Fruit fly (Drosophila melanogaster) whole organism, embryonic: ENCODE results near the gene Alg12.

Source experiments
- Blimp-1 ChIP-seq: fragments of 200-800 bp; sonication (Bioruptor generic); optimal IDR thresholded peaks from 3 replicates; lab custom pipeline; 2018; ENCODE audit warnings: missing biosample characterization, missing genetic modification characterization, mild to moderate bottlenecking, moderate library complexity, missing genetic modification reagents
- CG12071 ChIP-seq: fragments of 200-800 bp; sonication (Bioruptor generic); optimal IDR thresholded peaks from 3 replicates; lab custom pipeline; 2018; ENCODE audit warnings: missing biosample characterization, mild to moderate bottlenecking, missing genetic modification characterization
- CG12659 ChIP-seq: fragments of 200-800 bp; sonication (Bioruptor generic); optimal IDR thresholded peaks from 3 replicates; lab custom pipeline; 2017; ENCODE audit warnings: mild to moderate bottlenecking, missing biosample characterization, missing genetic modification reagents, missing genetic modification characterization
- CG12769 ChIP-seq: fragments of 200-800 bp; sonication (Bioruptor generic); optimal IDR thresholded peaks from 2 replicates; lab custom pipeline; 2019; ENCODE audit warnings: missing biosample characterization, mild to moderate bottlenecking, missing genetic modification characterization, moderate library complexity
- CG12942 ChIP-seq: fragments of 200-800 bp; sonication (Bioruptor generic); optimal IDR thresholded peaks from 3 replicates; lab custom pipeline; 2016; ENCODE audit warnings: missing biosample characterization, missing genetic modification characterization
- CG2889 ChIP-seq: fragments of 200-800 bp; sonication (Bioruptor generic); IDR thresholded peaks from 3 replicates; pipeline ENCODE4 v1.3.6; 2022; ENCODE audit warnings: missing biosample characterization, missing genetic modification characterization
- CG31388 ChIP-seq: fragments of 200-800 bp; sonication (Bioruptor generic); optimal IDR thresholded peaks from 2 replicates; lab custom pipeline; 2016; ENCODE audit warnings: missing biosample characterization, missing genetic modification characterization
- CG3726 ChIP-seq: fragments of 200-800 bp; sonication (Bioruptor generic); IDR thresholded peaks from 3 replicates; pipeline ENCODE4, ENCODE4 v1.3.6; 2022; ENCODE audit warnings: missing biosample characterization, missing genetic modification characterization
- CG5953 ChIP-seq: fragments of 200-800 bp; sonication (Bioruptor generic); IDR thresholded peaks from 2 replicates; pipeline ENCODE4 v1.3.6; 2022; ENCODE audit warnings: missing biosample characterization, missing genetic modification characterization
- CG6254 ChIP-seq: fragments of 200-800 bp; sonication (Bioruptor generic); optimal IDR thresholded peaks from 3 replicates; lab custom pipeline; 2017; ENCODE audit warnings: mild to moderate bottlenecking, missing biosample characterization, missing genetic modification reagents, missing genetic modification characterization
- CG8478 ChIP-seq: fragments of >200 bp; optimal IDR thresholded peaks from 2 replicates; lab custom pipeline; 2018
- D ChIP-seq, 2 experiments: fragments of 200-800 bp in 1 of 2; fragments of >200 bp in 1 of 2; sonication (Bioruptor generic) in 1 of 2; optimal IDR thresholded peaks; 2 replicates in 1 of 2; 3 replicates in 1 of 2; lab custom pipeline; 2017; ENCODE audit warnings: mild to moderate bottlenecking in 1 of 2, missing biosample characterization in 1 of 2, missing genetic modification characterization in 1 of 2, missing genetic modification reagents in 1 of 2
- Dbx ChIP-seq: fragments of 200-800 bp; sonication (Bioruptor generic); IDR thresholded peaks from 3 replicates; pipeline ENCODE4 v1.3.6; 2022; ENCODE audit warnings: missing biosample characterization, missing genetic modification characterization
- Deaf1 ChIP-seq: fragments of 200-800 bp; optimal IDR thresholded peaks from 3 replicates; lab custom pipeline; 2019; ENCODE audit warnings: missing biosample characterization, mild to moderate bottlenecking, missing genetic modification characterization, moderate library complexity
- Doc3 ChIP-seq: fragments of 200-800 bp; sonication (Bioruptor generic); IDR thresholded peaks from 3 replicates; pipeline ENCODE4 v1.3.6; 2022; ENCODE audit warnings: missing biosample characterization, missing genetic modification characterization; ENCODE audit not compliant: partially characterized antibody
- Dp ChIP-seq: fragments of 200-800 bp; sonication (Bioruptor generic); optimal IDR thresholded peaks from 2 replicates; lab custom pipeline; 2018; ENCODE audit warnings: missing biosample characterization, mild to moderate bottlenecking, missing genetic modification characterization, moderate library complexity
- GATAe ChIP-seq: fragments of 200-800 bp; sonication (Bioruptor generic); conservative IDR thresholded peaks from 2 replicates; pipeline ENCODE4 v1.3.6; 2022; ENCODE audit warnings: missing biosample characterization, missing genetic modification characterization
- Hr39 ChIP-seq: fragments of >200 bp; optimal IDR thresholded peaks from 2 replicates; lab custom pipeline; 2017
- Hsf ChIP-seq: fragments of 200-800 bp; sonication (Bioruptor generic); optimal IDR thresholded peaks from 3 replicates; lab custom pipeline; 2016; ENCODE audit warnings: missing biosample characterization, missing genetic modification characterization
- NC2β ChIP-seq: fragments of 200-800 bp; sonication (Bioruptor generic); optimal IDR thresholded peaks from 2 replicates; lab custom pipeline; 2016; ENCODE audit warnings: missing biosample characterization, missing genetic modification characterization
- NK7.1 ChIP-seq: fragments of 200-800 bp; sonication (Bioruptor generic); optimal IDR thresholded peaks from 3 replicates; lab custom pipeline; 2016; ENCODE audit warnings: missing biosample characterization, missing genetic modification characterization
- Neu2 ChIP-seq: fragments of 200-800 bp; sonication (Bioruptor generic); optimal IDR thresholded peaks from 3 replicates; lab custom pipeline; 2016; ENCODE audit warnings: missing biosample characterization, missing genetic modification characterization, borderline replicate concordance
- Pdp1 ChIP-seq, 2 experiments: fragments of 200-800 bp; sonication (Bioruptor generic); optimal IDR thresholded peaks; 3 replicates each; lab custom pipeline; 2016; ENCODE audit warnings: missing biosample characterization in 2 of 2, missing genetic modification characterization in 2 of 2, mild to moderate bottlenecking in 1 of 2, moderate library complexity in 1 of 2
- Side ChIP-seq: fragments of 200-800 bp; sonication (Bioruptor generic); optimal IDR thresholded peaks from 2 replicates; lab custom pipeline; 2016; ENCODE audit warnings: missing biosample characterization, missing genetic modification characterization
- abd-A ChIP-seq: fragments of 200-800 bp; sonication (Bioruptor generic); optimal IDR thresholded peaks from 3 replicates; lab custom pipeline; 2019; ENCODE audit warnings: missing biosample characterization, mild to moderate bottlenecking, missing genetic modification characterization, moderate library complexity
- btn ChIP-seq: fragments of 200-800 bp; sonication (Bioruptor generic); optimal IDR thresholded peaks from 2 replicates; lab custom pipeline; 2016; ENCODE audit warnings: missing biosample characterization, missing genetic modification characterization
- chinmo ChIP-seq: fragments of 200-800 bp; sonication (Bioruptor generic); IDR thresholded peaks from 4 replicates; pipeline ENCODE4 v1.3.6; 2022; ENCODE audit warnings: missing biosample characterization, missing genetic modification characterization; ENCODE audit not compliant: partially characterized antibody
- cwo ChIP-seq: fragments of 200-800 bp; sonication (Bioruptor generic); optimal IDR thresholded peaks from 3 replicates; lab custom pipeline; 2017; ENCODE audit warnings: missing biosample characterization, missing genetic modification characterization, mild to moderate bottlenecking, moderate library complexity, missing genetic modification reagents
- esg ChIP-seq: fragments of 200-800 bp; sonication (Bioruptor generic); conservative IDR thresholded peaks from 2 replicates; pipeline ENCODE4 v1.3.6; 2022; ENCODE audit warnings: missing biosample characterization, missing genetic modification characterization
- ewg ChIP-seq: fragments of 200-800 bp; sonication (Bioruptor generic); optimal IDR thresholded peaks from 3 replicates; lab custom pipeline; 2017; ENCODE audit warnings: mild to moderate bottlenecking, missing biosample characterization, missing genetic modification reagents, missing genetic modification characterization
- eyg ChIP-seq: fragments of 200-800 bp; sonication (Bioruptor generic); optimal IDR thresholded peaks from 3 replicates; lab custom pipeline; 2016; ENCODE audit warnings: missing biosample characterization, missing genetic modification characterization
- ftz-f1 ChIP-seq: fragments of 200-800 bp; sonication (Bioruptor generic); optimal IDR thresholded peaks from 2 replicates; lab custom pipeline; 2016; ENCODE audit warnings: missing biosample characterization, missing genetic modification characterization
- grn ChIP-seq: fragments of 200-800 bp; sonication (Bioruptor generic); optimal IDR thresholded peaks from 3 replicates; lab custom pipeline; 2017; ENCODE audit warnings: missing biosample characterization, missing genetic modification characterization
- gsb-n ChIP-seq: fragments of 200-800 bp; sonication (Bioruptor generic); optimal IDR thresholded peaks from 3 replicates; lab custom pipeline; 2018; ENCODE audit warnings: missing biosample characterization, mild to moderate bottlenecking, missing genetic modification characterization
- inv ChIP-seq: fragments of 200-800 bp; sonication (Bioruptor generic); IDR thresholded peaks from 2 replicates; pipeline ENCODE4 v1.3.6; 2022; ENCODE audit warnings: missing biosample characterization, missing genetic modification characterization; ENCODE audit not compliant: partially characterized antibody
- lilli ChIP-seq: fragments of 200-800 bp; sonication (Bioruptor generic); optimal IDR thresholded peaks from 3 replicates; lab custom pipeline; 2016; ENCODE audit warnings: missing biosample characterization, missing genetic modification characterization
- mam ChIP-seq: fragments of 200-800 bp; sonication (Bioruptor generic); optimal IDR thresholded peaks from 3 replicates; lab custom pipeline; 2016; ENCODE audit warnings: missing biosample characterization, missing genetic modification characterization
- peb ChIP-seq: fragments of 200-800 bp; sonication (Bioruptor generic); IDR thresholded peaks from 2 replicates; pipeline ENCODE4 v1.3.6; 2022; ENCODE audit warnings: missing biosample characterization, missing genetic modification characterization
- pnt ChIP-seq: fragments of 200-800 bp; sonication (Bioruptor generic); optimal IDR thresholded peaks from 3 replicates; lab custom pipeline; 2016; ENCODE audit warnings: missing biosample characterization, missing genetic modification characterization
- psq ChIP-seq: fragments of 200-800 bp; sonication (Bioruptor generic); optimal IDR thresholded peaks from 2 replicates; lab custom pipeline; 2017; ENCODE audit warnings: missing biosample characterization, missing genetic modification characterization
- pzg ChIP-seq: fragments of 200-800 bp; sonication (Bioruptor generic); optimal IDR thresholded peaks from 3 replicates; lab custom pipeline; 2018; ENCODE audit warnings: missing biosample characterization, mild to moderate bottlenecking, missing genetic modification characterization, moderate library complexity
- run ChIP-seq: fragments of 200-800 bp; sonication (Bioruptor generic); optimal IDR thresholded peaks from 3 replicates; lab custom pipeline; 2018; ENCODE audit warnings: missing biosample characterization, mild to moderate bottlenecking, missing genetic modification characterization
- salm ChIP-seq: fragments of 200-800 bp; sonication (Bioruptor generic); optimal IDR thresholded peaks from 2 replicates; lab custom pipeline; 2018; ENCODE audit warnings: missing biosample characterization, mild to moderate bottlenecking, missing genetic modification characterization
- shn ChIP-seq: fragments of 200-800 bp; sonication (Bioruptor generic); optimal IDR thresholded peaks from 3 replicates; lab custom pipeline; 2016; ENCODE audit warnings: missing biosample characterization, missing genetic modification characterization
- sisA ChIP-seq: fragments of 200-800 bp; sonication (Bioruptor generic); IDR thresholded peaks from 2 replicates; pipeline ENCODE4 v1.3.6; 2022; ENCODE audit warnings: missing biosample characterization, missing genetic modification characterization
- sna ChIP-seq: fragments of 200-800 bp; sonication (Bioruptor generic); IDR thresholded peaks from 2 replicates; pipeline ENCODE4 v1.3.6; 2022; ENCODE audit warnings: missing biosample characterization, missing genetic modification characterization; ENCODE audit not compliant: partially characterized antibody
- sqz ChIP-seq: fragments of 200-800 bp; sonication (Bioruptor generic); optimal IDR thresholded peaks from 3 replicates; lab custom pipeline; 2018; ENCODE audit warnings: missing biosample characterization, mild to moderate bottlenecking, missing genetic modification characterization
- tna ChIP-seq: fragments of 200-800 bp; sonication (Bioruptor generic); IDR thresholded peaks from 2 replicates; pipeline ENCODE4 v1.3.6; 2022; ENCODE audit warnings: missing biosample characterization, missing genetic modification characterization; ENCODE audit not compliant: partially characterized antibody
- unc-4 ChIP-seq: fragments of 200-800 bp; sonication (Bioruptor generic); IDR thresholded peaks from 2 replicates; pipeline ENCODE4 v1.3.6; 2022; ENCODE audit warnings: missing biosample characterization, missing genetic modification characterization; ENCODE audit not compliant: partially characterized antibody
- vnd ChIP-seq: fragments of 200-800 bp; sonication (Bioruptor generic); IDR thresholded peaks from 3 replicates; pipeline ENCODE4 v1.3.6; 2022; ENCODE audit warnings: missing biosample characterization, missing genetic modification characterization; ENCODE audit not compliant: partially characterized antibody

Alg12 gene

dm6 chr3R:9771519-9771972 lies 15.3 kb downstream of the Alg12 start, which contains the start of gene CG9471 (continued):
- TF ChIP-seq Blimp-1 (GFP tag; lab: Kevin White, UChicago) (peak; percentile 89), run (tag; lab: Kevin White, UChicago) (peak; percentile 75), CG2889 (GFP tag; lab: Robert Waterston, UW) (peak; percentile 89), shn (GFP tag; lab: Kevin White, UChicago) (peak; percentile 79), vnd (GFP tag; lab: Robert Waterston, UW) (no peak), NK7.1 (peak; percentile 85), CG8478 (lab: Kevin White, UChicago) (no peak), unc-4 (GFP tag; lab: Robert Waterston, UW) (no peak), CG6254 (GFP tag; lab: Kevin White, UChicago) (peak; percentile 72), Doc3 (no peak), sisA (GFP tag; lab: Robert Waterston, UW) (peak; percentile 93), lilli (GFP tag; lab: Kevin White, UChicago) (peak; percentile 96), grn (peak; percentile 82), Hsf (GFP tag; lab: Kevin White, UChicago) (peak; percentile 94), inv (no peak), CG5953 (peak; percentile 83), CG31388 (GFP tag; lab: Kevin White, UChicago) (peak; percentile 57), pnt (GFP tag; lab: Kevin White, UChicago) (peak; percentile 89), chinmo (GFP tag; lab: Robert Waterston, UW) (no peak)

dm6 chr3R:9774147-9774546 lies 17.9 kb downstream of the Alg12 start, which contains the start of gene Whamy:
TSS of gene Whamy (minus strand) at chr3R:9774419.
- no peak for TF ChIP-seq mam (GFP tag; lab: Kevin White, UChicago)
- no peak for TF ChIP-seq sqz (GFP tag; lab: Kevin White, UChicago)
- no peak for TF ChIP-seq Neu2 (GFP tag; lab: Kevin White, UChicago)
- TF ChIP-seq CG12942 (GFP tag; lab: Kevin White, UChicago), result no peak
- TF ChIP-seq NC2β (GFP tag; lab: Kevin White, UChicago), result no peak
- no peak for TF ChIP-seq CG12071 (GFP tag; lab: Kevin White, UChicago)
- no peak for TF ChIP-seq esg (GFP tag; lab: Robert Waterston, UW)
- TF ChIP-seq ftz-f1, result peak; percentile 49
- no peak for TF ChIP-seq Dp
- no peak for TF ChIP-seq Side (GFP tag; lab: Kevin White, UChicago)
- TF ChIP-seq peb, result no peak
- TF ChIP-seq abd-A (tag; lab: Kevin White, UChicago), result no peak
- TF ChIP-seq D (optimal IDR thresholded peaks at IDR 0.05; lab: Kevin White, UChicago), result no peak
- no peak for TF ChIP-seq D (GFP tag; optimal IDR thresholded peaks at IDR 0.05; lab: Kevin White, UChicago)
- no peak; the same call in none of the 2 replicates for TF ChIP-seq GATAe (GFP tag; lab: Robert Waterston, UW)
- TF ChIP-seq grn, result peak; percentile 62
- TF ChIP-seq cwo (GFP tag; lab: Kevin White, UChicago), result no peak
- no peak for TF ChIP-seq ewg (GFP tag; lab: Kevin White, UChicago)
- no peak for TF ChIP-seq tna (GFP tag; lab: Robert Waterston, UW)
- TF ChIP-seq psq (GFP tag; lab: Kevin White, UChicago), result no peak
- no peak for TF ChIP-seq salm (tag; lab: Kevin White, UChicago)
- no peak for TF ChIP-seq btn (GFP tag; lab: Kevin White, UChicago)
- TF ChIP-seq Dbx (GFP tag; lab: Robert Waterston, UW), result no peak
- no peak for TF ChIP-seq sna
- TF ChIP-seq CG12659, result no peak
- TF ChIP-seq CG12769, result peak; percentile 11
- TF ChIP-seq gsb-n (tag; lab: Kevin White, UChicago), result no peak
- no peak for TF ChIP-seq pzg (GFP tag; lab: Kevin White, UChicago)
- TF ChIP-seq CG3726 (GFP tag; lab: Robert Waterston, UW), result no peak
- peak; percentile 82 for TF ChIP-seq Deaf1 (tag; lab: Kevin White, UChicago)
- no peak for TF ChIP-seq eyg
- no peak for TF ChIP-seq Hr39 (lab: Kevin White, UChicago)
- TF ChIP-seq Pdp1 (GFP tag; optimal IDR thresholded peaks at IDR 0.05; lab: Kevin White, UChicago), result peak in 1 of 2 experiments; percentile 9
